Worm (Caenorhabditis elegans) whole organism, L2 larva: ENCODE measurements around the gene nas-37.

Source experiments
- ZK546.5 ChIP-seq: sonication (generic microtip); optimal IDR thresholded peaks from 2 replicates; lab custom pipeline; 2017; ENCODE audit warnings: missing biosample characterization, missing genetic modification characterization
- elt-1 ChIP-seq: fragments of 150-350 bp; optimal IDR thresholded peaks from 2 replicates; lab custom pipeline; 2014; ENCODE audit warnings: missing biosample characterization, missing genetic modification characterization
- mbf-1 ChIP-seq: sonication (generic microtip); optimal IDR thresholded peaks from 2 replicates; lab custom pipeline; 2017; ENCODE audit warnings: missing biosample characterization, missing genetic modification characterization
- nhr-11 ChIP-seq: fragments of 150-350 bp; optimal IDR thresholded peaks from 2 replicates; lab custom pipeline; 2014; ENCODE audit warnings: missing biosample characterization, missing genetic modification characterization
- nhr-12 ChIP-seq: fragments of 150-350 bp; optimal IDR thresholded peaks from 2 replicates; lab custom pipeline; 2014; ENCODE audit warnings: missing biosample characterization, missing genetic modification characterization
- nhr-129 ChIP-seq: fragments of 150-350 bp; optimal IDR thresholded peaks from 2 replicates; lab custom pipeline; 2014; ENCODE audit warnings: missing biosample characterization, missing genetic modification characterization

The nas-37 gene

DNA sequence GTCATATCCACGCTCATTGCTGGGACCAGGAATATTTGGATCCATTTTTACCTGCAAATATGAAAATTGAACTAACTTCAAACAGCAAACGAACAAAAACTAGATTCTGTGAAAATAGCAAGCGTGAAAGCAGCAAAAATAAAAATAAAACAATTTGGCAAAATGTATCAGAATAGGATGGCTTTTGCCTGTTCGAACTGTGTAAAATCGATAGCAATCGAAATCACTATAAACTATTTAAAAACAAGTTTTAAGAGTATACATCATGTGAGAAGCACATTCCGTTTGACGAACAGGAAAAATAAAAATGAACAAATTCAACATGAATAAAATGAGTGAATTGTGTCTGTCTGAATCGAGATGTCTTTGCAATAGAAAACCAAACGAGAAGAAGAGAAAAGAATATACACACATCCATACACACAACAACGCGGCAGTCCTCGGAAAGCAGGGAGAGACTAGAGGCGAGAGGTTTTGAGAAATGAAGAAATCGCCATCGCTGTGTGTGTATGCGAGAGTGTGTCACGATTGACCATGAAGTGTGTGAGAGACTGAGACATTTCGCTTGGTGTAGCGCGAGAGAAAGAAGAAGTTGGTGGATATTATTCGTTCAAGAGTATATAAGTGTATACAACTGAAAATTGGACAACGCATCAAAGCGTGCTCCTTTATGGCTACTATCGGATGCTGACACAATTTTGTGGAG lies 49.3 kb downstream of the nas-37 start, which contains the start of gene phf-34 (continued):
- no peak for TF ChIP-seq mbf-1
- peak; percentile 84 for TF ChIP-seq nhr-129 (tag; lab: Kevin White, UChicago)
- TF ChIP-seq, all 48 proteins: peak for 15

DNA sequence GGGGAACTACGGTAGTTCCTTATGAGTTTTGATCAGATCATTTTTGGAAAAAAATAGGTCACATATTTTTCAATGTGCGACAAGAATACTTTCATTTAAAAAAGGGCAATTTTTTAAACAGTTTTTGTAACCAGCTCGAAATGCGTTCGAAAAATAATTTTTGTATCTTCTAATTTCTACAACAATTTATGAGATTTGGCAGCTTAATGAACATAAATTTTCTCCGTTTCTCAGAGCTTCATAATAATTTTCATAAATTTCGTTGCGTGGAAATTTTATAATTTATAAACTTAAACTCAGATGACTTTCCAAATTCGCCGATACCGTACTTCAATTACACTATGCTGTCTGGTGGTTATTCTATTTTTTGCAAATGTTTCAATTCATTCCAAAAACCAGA lies 54.0 kb downstream of the nas-37 start, which contains the start of gene F21G4.3:
Gene F21G4.3 (plus strand): TSS at position 301 of the 400 bp plus-strand sequence.
- TF ChIP-seq nhr-11 (tag; lab: Kevin White, UChicago) = no peak
- TF ChIP-seq nhr-12 (tag; lab: Kevin White, UChicago) = no peak
- TF ChIP-seq ZK546.5 (tag; lab: Kevin White, UChicago) = no peak
- TF ChIP-seq elt-1 (tag; lab: Kevin White, UChicago) = no peak
